Fruit fly (Drosophila melanogaster) whole organism, embryonic: Measurements from ENCODE around the gene CG11999.

Source experiments
- B-H2 ChIP-seq: fragments of 200-800 bp; sonication (Bioruptor generic); optimal IDR thresholded peaks from 2 replicates; lab custom pipeline; 2018; ENCODE audit warnings: missing biosample characterization, mild to moderate bottlenecking, missing genetic modification characterization
- BEAF-32 ChIP-seq: fragments of 200-800 bp; sonication (Bioruptor generic); optimal IDR thresholded peaks from 3 replicates; lab custom pipeline; 2017; ENCODE audit warnings: missing biosample characterization, missing genetic modification characterization, mild to moderate bottlenecking, moderate library complexity, missing genetic modification reagents
- CG11695 ChIP-seq: fragments of 200-800 bp; sonication (Bioruptor generic); IDR thresholded peaks from 3 replicates; pipeline ENCODE4 v1.3.6; 2022; ENCODE audit warnings: missing biosample characterization, missing genetic modification characterization
- CG12071 ChIP-seq: fragments of 200-800 bp; sonication (Bioruptor generic); optimal IDR thresholded peaks from 3 replicates; lab custom pipeline; 2018; ENCODE audit warnings: missing biosample characterization, mild to moderate bottlenecking, missing genetic modification characterization
- CG13624 ChIP-seq: fragments of 200-800 bp; sonication (Bioruptor generic); optimal IDR thresholded peaks from 2 replicates; lab custom pipeline; 2016; ENCODE audit warnings: missing biosample characterization, missing genetic modification characterization
- CG15479 ChIP-seq: fragments of 200-800 bp; sonication (Bioruptor generic); optimal IDR thresholded peaks from 3 replicates; lab custom pipeline; 2019; ENCODE audit warnings: missing biosample characterization, mild to moderate bottlenecking, missing genetic modification characterization, moderate library complexity
- CG17361 ChIP-seq: fragments of 200-800 bp; sonication (Bioruptor generic); IDR thresholded peaks from 3 replicates; pipeline ENCODE4 v1.3.6; 2022; ENCODE audit warnings: missing biosample characterization, missing genetic modification characterization
- CG2116 ChIP-seq: fragments of 200-800 bp; sonication (Bioruptor generic); optimal IDR thresholded peaks from 3 replicates; lab custom pipeline; 2018; ENCODE audit warnings: missing biosample characterization, mild to moderate bottlenecking, missing genetic modification characterization
- CG30403 ChIP-seq: fragments of 200-800 bp; sonication (Bioruptor generic); optimal IDR thresholded peaks from 3 replicates; lab custom pipeline; 2016; ENCODE audit warnings: missing biosample characterization, missing genetic modification characterization
- CG3065 ChIP-seq: fragments of 200-800 bp; sonication (Bioruptor generic); optimal IDR thresholded peaks from 2 replicates; lab custom pipeline; 2016; ENCODE audit warnings: missing biosample characterization, missing genetic modification characterization
- CG34224 ChIP-seq: fragments of 200-800 bp; sonication (Bioruptor generic); IDR thresholded peaks from 3 replicates; pipeline ENCODE4 v1.3.6; 2022; ENCODE audit warnings: missing biosample characterization, missing genetic modification characterization; ENCODE audit not compliant: partially characterized antibody
- CG3838 ChIP-seq: fragments of 200-800 bp; sonication (Bioruptor generic); optimal IDR thresholded peaks from 3 replicates; lab custom pipeline; 2016; ENCODE audit warnings: missing biosample characterization, missing genetic modification characterization
- CG3847 ChIP-seq: fragments of 200-800 bp; sonication (Bioruptor generic); IDR thresholded peaks from 2 replicates; pipeline ENCODE4 v1.3.6; 2022; ENCODE audit warnings: missing biosample characterization, missing genetic modification characterization
- CG4404 ChIP-seq: fragments of 200-800 bp; sonication (Bioruptor generic); IDR thresholded peaks from 2 replicates; pipeline ENCODE4 v1.3.6; 2022; ENCODE audit warnings: missing biosample characterization, missing genetic modification characterization
- CG6654 ChIP-seq: fragments of 200-800 bp; sonication (Bioruptor generic); optimal IDR thresholded peaks from 2 replicates; lab custom pipeline; 2017; ENCODE audit warnings: missing biosample characterization, mild to moderate bottlenecking, missing genetic modification characterization
- CG6854 ChIP-seq: fragments of 200-800 bp; sonication (Bioruptor generic); optimal IDR thresholded peaks from 3 replicates; lab custom pipeline; 2017; ENCODE audit warnings: missing biosample characterization, mild to moderate bottlenecking, missing genetic modification characterization
- CG7372 ChIP-seq: fragments of 200-800 bp; sonication (Bioruptor generic); IDR thresholded peaks from 2 replicates; pipeline ENCODE4 v1.3.6; 2022; ENCODE audit warnings: missing biosample characterization, missing genetic modification characterization
- CG9817 ChIP-seq: fragments of 200-800 bp; sonication (Bioruptor generic); optimal IDR thresholded peaks from 2 replicates; lab custom pipeline; 2018; ENCODE audit warnings: missing biosample characterization, mild to moderate bottlenecking, missing genetic modification characterization, moderate library complexity
- Dbx ChIP-seq: fragments of 200-800 bp; sonication (Bioruptor generic); IDR thresholded peaks from 3 replicates; pipeline ENCODE4 v1.3.6; 2022; ENCODE audit warnings: missing biosample characterization, missing genetic modification characterization
- Drgx ChIP-seq: fragments of 200-800 bp; sonication (Bioruptor generic); IDR thresholded peaks from 2 replicates; pipeline ENCODE4 v1.3.6; 2022; ENCODE audit warnings: missing biosample characterization, missing genetic modification characterization
- Ets97D ChIP-seq: fragments of 200-800 bp; sonication (Bioruptor generic); optimal IDR thresholded peaks from 3 replicates; lab custom pipeline; 2016; ENCODE audit warnings: missing biosample characterization, missing genetic modification characterization
- HHEX ChIP-seq: fragments of 200-800 bp; sonication (Bioruptor generic); optimal IDR thresholded peaks from 3 replicates; lab custom pipeline; 2017; ENCODE audit warnings: missing biosample characterization, mild to moderate bottlenecking, missing genetic modification characterization, missing genetic modification reagents
- Hey ChIP-seq: fragments of 200-800 bp; sonication (Bioruptor generic); optimal IDR thresholded peaks from 3 replicates; lab custom pipeline; 2018; ENCODE audit warnings: missing biosample characterization, mild to moderate bottlenecking, missing genetic modification characterization
- HmgD ChIP-seq: fragments of 200-800 bp; sonication (Bioruptor generic); optimal IDR thresholded peaks from 3 replicates; lab custom pipeline; 2016; ENCODE audit warnings: missing biosample characterization, missing genetic modification characterization
- HmgZ ChIP-seq: fragments of 200-800 bp; sonication (Bioruptor generic); optimal IDR thresholded peaks from 2 replicates; lab custom pipeline; 2018; ENCODE audit warnings: missing biosample characterization, mild to moderate bottlenecking, missing genetic modification characterization
- Max ChIP-seq: fragments of 200-800 bp; sonication (Bioruptor generic); optimal IDR thresholded peaks from 2 replicates; lab custom pipeline; 2016; ENCODE audit warnings: missing biosample characterization, mild to moderate bottlenecking, missing genetic modification characterization
- Nf-YA ChIP-seq: fragments of 200-800 bp; sonication (Bioruptor generic); IDR thresholded peaks from 2 replicates; pipeline ENCODE4 v1.3.6; 2022; ENCODE audit warnings: missing biosample characterization, missing genetic modification characterization
- PHDP ChIP-seq: fragments of 200-800 bp; sonication (Bioruptor generic); optimal IDR thresholded peaks from 3 replicates; lab custom pipeline; 2018; ENCODE audit warnings: missing biosample characterization, mild to moderate bottlenecking, missing genetic modification characterization, moderate library complexity
- Scr ChIP-seq: fragments of 200-800 bp; sonication (Bioruptor generic); IDR thresholded peaks from 2 replicates; pipeline ENCODE4 v1.3.6; 2022; ENCODE audit warnings: missing biosample characterization, missing genetic modification characterization; ENCODE audit not compliant: partially characterized antibody
- Spps ChIP-seq: fragments of 200-800 bp; sonication (Bioruptor generic); optimal IDR thresholded peaks from 2 replicates; lab custom pipeline; 2018; ENCODE audit warnings: missing biosample characterization, mild to moderate bottlenecking, missing genetic modification characterization
- Sry-δ ChIP-seq: fragments of 200-800 bp; sonication (Bioruptor generic); optimal IDR thresholded peaks from 2 replicates; lab custom pipeline; 2016; ENCODE audit warnings: missing biosample characterization, missing genetic modification characterization
- Trl ChIP-seq, 3 experiments: fragments of >200 bp in 2 of 3; fragments of 200-800 bp in 1 of 3; sonication (Bioruptor generic) in 1 of 3; optimal IDR thresholded peaks; 2 replicates in 1 of 3; 3 replicates in 2 of 3; lab custom pipeline; 2016 to 2017; ENCODE audit warnings: missing biosample characterization in 1 of 3, missing genetic modification characterization in 1 of 3
- Xbp1 ChIP-seq: fragments of 200-800 bp; sonication (Bioruptor generic); optimal IDR thresholded peaks from 3 replicates; lab custom pipeline; 2016; ENCODE audit warnings: missing biosample characterization, mild to moderate bottlenecking, missing genetic modification characterization
- bcd ChIP-seq: fragments of 200-800 bp; sonication (Bioruptor generic); optimal IDR thresholded peaks from 2 replicates; lab custom pipeline; 2017; ENCODE audit warnings: missing biosample characterization, mild to moderate bottlenecking, missing genetic modification characterization
- cad ChIP-seq: fragments of >200 bp; optimal IDR thresholded peaks from 2 replicates; lab custom pipeline; 2017; ENCODE audit warnings: missing biosample characterization, missing genetic modification characterization
- chif ChIP-seq, 2 experiments: fragments of 200-800 bp; sonication (Bioruptor generic); optimal IDR thresholded peaks; 3 replicates each; lab custom pipeline; 2016; ENCODE audit warnings: missing biosample characterization in 2 of 2, missing genetic modification characterization in 2 of 2
- croc ChIP-seq: fragments of 200-800 bp; sonication (Bioruptor generic); conservative IDR thresholded peaks from 3 replicates; pipeline ENCODE4 v1.3.6; 2022; ENCODE audit warnings: missing biosample characterization, missing genetic modification characterization
- eve ChIP-seq, 2 experiments: fragments of >200 bp; optimal IDR thresholded peaks; 2 replicates each; lab custom pipeline; 2017; ENCODE audit warnings: missing biosample characterization in 2 of 2, missing genetic modification characterization in 2 of 2
- gfzf ChIP-seq: fragments of 200-800 bp; sonication (Bioruptor generic); optimal IDR thresholded peaks from 2 replicates; lab custom pipeline; 2016; ENCODE audit warnings: missing biosample characterization, mild to moderate bottlenecking, missing genetic modification characterization, moderate library complexity
- lab ChIP-seq: fragments of 200-800 bp; sonication (Bioruptor generic); optimal IDR thresholded peaks from 3 replicates; lab custom pipeline; 2017; ENCODE audit warnings: missing biosample characterization, missing genetic modification characterization, mild to moderate bottlenecking, moderate library complexity, missing genetic modification reagents
- lov ChIP-seq, 2 experiments: fragments of 200-800 bp in 1 of 2; fragments of >200 bp in 1 of 2; sonication (Bioruptor generic) in 1 of 2; IDR thresholded peaks in 1 of 2; optimal IDR thresholded peaks in 1 of 2; 2 replicates in 1 of 2; 3 replicates in 1 of 2; pipeline versions ENCODE4 v1.3.6 to Lab custom; 2017 to 2022; ENCODE audit warnings: missing biosample characterization in 1 of 2, missing genetic modification characterization in 1 of 2
- luna ChIP-seq: fragments of 200-800 bp; sonication (Bioruptor generic); optimal IDR thresholded peaks from 2 replicates; lab custom pipeline; 2016; ENCODE audit warnings: missing biosample characterization, missing genetic modification characterization
- nerfin-2 ChIP-seq: fragments of 200-800 bp; sonication (Bioruptor generic); IDR thresholded peaks from 2 replicates; pipeline ENCODE4 v1.3.6; 2022; ENCODE audit warnings: missing biosample characterization, missing genetic modification characterization; ENCODE audit not compliant: partially characterized antibody
- oc ChIP-seq: fragments of 200-800 bp; sonication (Bioruptor generic); optimal IDR thresholded peaks from 2 replicates; lab custom pipeline; 2018; ENCODE audit warnings: missing biosample characterization, mild to moderate bottlenecking, missing genetic modification characterization, moderate library complexity
- pan ChIP-seq, 4 experiments: fragments of >200 bp in 3 of 4; fragments of 200-800 bp in 1 of 4; sonication (Bioruptor generic) in 1 of 4; optimal IDR thresholded peaks in 3 of 4; IDR thresholded peaks in 1 of 4; 2 replicates each; pipeline versions ENCODE4 v1.3.6 to Lab custom; 2017 to 2022; ENCODE audit warnings: missing biosample characterization in 2 of 4, missing genetic modification characterization in 2 of 4, mixed read lengths in 1 of 4
- pum ChIP-seq: fragments of 200-800 bp; sonication (Bioruptor generic); optimal IDR thresholded peaks from 2 replicates; lab custom pipeline; 2016; ENCODE audit warnings: missing biosample characterization, missing genetic modification characterization
- trem ChIP-seq: fragments of 200-800 bp; optimal IDR thresholded peaks from 3 replicates; lab custom pipeline; 2019; ENCODE audit warnings: missing biosample characterization, mild to moderate bottlenecking, missing genetic modification characterization, moderate library complexity
- twi ChIP-seq: fragments of 200-800 bp; optimal IDR thresholded peaks from 2 replicates; lab custom pipeline; 2019; ENCODE audit warnings: missing biosample characterization, mild to moderate bottlenecking, missing genetic modification characterization, moderate library complexity
- usp ChIP-seq: fragments of >200 bp; optimal IDR thresholded peaks from 2 replicates; lab custom pipeline; 2017; ENCODE audit warnings: missing biosample characterization, missing genetic modification characterization
- zfh2 ChIP-seq: fragments of 200-800 bp; sonication (Bioruptor generic); optimal IDR thresholded peaks from 2 replicates; lab custom pipeline; 2016; ENCODE audit warnings: missing biosample characterization, missing genetic modification characterization

The CG11999 gene

DNA sequence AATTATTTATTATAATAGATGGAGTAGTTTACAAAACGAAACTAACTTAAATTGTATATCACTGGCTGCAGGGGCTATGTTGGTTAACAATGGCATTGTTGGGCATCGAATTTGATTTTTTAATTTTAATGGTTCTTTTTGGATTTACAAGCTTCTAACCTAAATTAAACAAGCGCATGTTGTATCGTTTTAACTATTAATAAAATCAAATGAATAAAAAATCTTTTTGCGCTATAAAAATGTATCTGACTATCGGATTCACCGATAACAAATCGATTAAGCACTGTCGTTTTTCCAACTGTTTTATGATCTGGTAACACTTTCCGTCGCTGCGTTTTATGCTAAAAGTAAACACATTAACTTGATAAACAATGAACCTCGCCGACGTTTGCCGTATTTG is 20.2 kb upstream of the CG11999 start, which contains the start of the genes hd and CG14667 (continued):
- TF ChIP-seq Ets97D (GFP tag; lab: Kevin White, UChicago) (peak; percentile 23), CG7372 (no peak), B-H2 (GFP tag; lab: Kevin White, UChicago) (no peak), Drgx (GFP tag; lab: Robert Waterston, UW) (no peak), bcd (GFP tag; lab: Kevin White, UChicago) (peak; percentile 14), pum (GFP tag; lab: Kevin White, UChicago) (no peak), twi (tag; lab: Kevin White, UChicago) (no peak), CG3065 (GFP tag; lab: Kevin White, UChicago) (no peak), Hey (tag; lab: Kevin White, UChicago) (no peak), CG17361 (no peak), gfzf (GFP tag; lab: Kevin White, UChicago) (peak; percentile 68), CG3847 (GFP tag; lab: Robert Waterston, UW) (peak; percentile 22; the same call in 1 of the 2 replicates), zfh2 (GFP tag; lab: Kevin White, UChicago) (no peak), oc (tag; lab: Kevin White, UChicago) (no peak), CG3838 (GFP tag; lab: Kevin White, UChicago) (no peak), Xbp1 (no peak), HmgD (GFP tag; lab: Kevin White, UChicago) (no peak), CG9817 (no peak), eve (GFP tag; optimal IDR thresholded peaks at IDR 0.05; lab: Kevin White, UChicago) (no peak), lov (optimal IDR thresholded peaks at IDR 0.05; lab: Kevin White, UChicago) (no peak), lov (GFP tag; IDR thresholded peaks at IDR 0.05; lab: Robert Waterston, UW) (no peak), pan (optimal IDR thresholded peaks at IDR 0.05; lab: Kevin White, UChicago) (no peak), pan (GFP tag; optimal IDR thresholded peaks at IDR 0.05 in 1 of 2, IDR thresholded peaks at IDR 0.05 in 1 of 2) (no peak), usp (GFP tag; lab: Kevin White, UChicago) (no peak), Sry-δ (GFP tag; lab: Kevin White, UChicago) (peak; percentile 67), lab (GFP tag; lab: Kevin White, UChicago) (no peak), luna (GFP tag; lab: Kevin White, UChicago) (no peak), CG34224 (GFP tag; lab: Robert Waterston, UW) (peak; percentile 59; the same call in 2 of the 3 replicates), chif (GFP tag; optimal IDR thresholded peaks at IDR 0.05; lab: Kevin White, UChicago) (no peak), CG15479 (no peak), CG6654 (no peak), Nf-YA (GFP tag; lab: Robert Waterston, UW) (no peak), Dbx (GFP tag; lab: Robert Waterston, UW) (no peak), Scr (GFP tag; lab: Robert Waterston, UW) (peak; percentile 58), HHEX (GFP tag; lab: Kevin White, UChicago) (no peak), CG6854 (GFP tag; lab: Kevin White, UChicago) (no peak), cad (GFP tag; lab: Kevin White, UChicago) (no peak), Spps (tag; lab: Kevin White, UChicago) (no peak), nerfin-2 (GFP tag; lab: Robert Waterston, UW) (peak; percentile 42; the same call in 1 of the 2 replicates), Trl (optimal IDR thresholded peaks at IDR 0.05; lab: Kevin White, UChicago) (no peak), Trl (GFP tag; optimal IDR thresholded peaks at IDR 0.05; lab: Kevin White, UChicago) (no peak), CG13624 (GFP tag; lab: Kevin White, UChicago) (peak; percentile 21), HmgZ (tag; lab: Kevin White, UChicago) (peak; percentile 15), BEAF-32 (peak; percentile 77), croc (GFP tag; lab: Robert Waterston, UW) (no peak), CG11695 (GFP tag; lab: Robert Waterston, UW) (0 out of 3 replicates have a peak, but pooled peaks have one; percentile 8), CG2116 (peak; percentile 80), CG30403 (GFP tag; lab: Kevin White, UChicago) (peak; percentile 6), CG12071 (GFP tag; lab: Kevin White, UChicago) (no peak), PHDP (no peak), trem (tag; lab: Kevin White, UChicago) (peak; percentile 64), CG4404 (GFP tag; lab: Robert Waterston, UW) (no peak), Max (GFP tag; lab: Kevin White, UChicago) (peak; percentile 29)
